Fruit fly (Drosophila melanogaster) whole organism, embryonic: ENCODE results near the gene asl.

Source experiments
- Bgb ChIP-seq: fragments of 200-800 bp; sonication (Bioruptor generic); IDR thresholded peaks from 2 replicates; pipeline ENCODE4 v1.3.6; 2022; ENCODE audit warnings: missing biosample characterization, missing genetic modification characterization; ENCODE audit not compliant: partially characterized antibody
- CG10209 ChIP-seq: fragments of 200-800 bp; sonication (Bioruptor generic); optimal IDR thresholded peaks from 3 replicates; lab custom pipeline; 2017; ENCODE audit warnings: missing biosample characterization, mild to moderate bottlenecking, missing genetic modification characterization, missing genetic modification reagents
- CG11456 ChIP-seq: fragments of 200-800 bp; sonication (Bioruptor generic); IDR thresholded peaks from 3 replicates; pipeline ENCODE4 v1.3.6; 2022; ENCODE audit warnings: missing biosample characterization, missing genetic modification characterization
- CG15011 ChIP-seq: fragments of 200-800 bp; sonication (Bioruptor generic); optimal IDR thresholded peaks from 3 replicates; lab custom pipeline; 2018; ENCODE audit warnings: missing biosample characterization, mild to moderate bottlenecking, missing genetic modification characterization
- CG15479 ChIP-seq: fragments of 200-800 bp; sonication (Bioruptor generic); optimal IDR thresholded peaks from 3 replicates; lab custom pipeline; 2019; ENCODE audit warnings: missing biosample characterization, mild to moderate bottlenecking, missing genetic modification characterization, moderate library complexity
- CG18619 ChIP-seq: fragments of 200-800 bp; sonication (Bioruptor generic); optimal IDR thresholded peaks from 3 replicates; lab custom pipeline; 2017; ENCODE audit warnings: missing biosample characterization, mild to moderate bottlenecking, missing genetic modification characterization
- CG18764 ChIP-seq: fragments of 200-800 bp; sonication (Bioruptor generic); optimal IDR thresholded peaks from 3 replicates; lab custom pipeline; 2016; ENCODE audit warnings: missing biosample characterization, missing genetic modification characterization
- CG2129 ChIP-seq: fragments of 200-800 bp; sonication (Bioruptor generic); IDR thresholded peaks from 2 replicates; pipeline ENCODE4 v1.3.6; 2022; ENCODE audit warnings: missing biosample characterization, missing genetic modification characterization; ENCODE audit not compliant: partially characterized antibody
- CG3065 ChIP-seq: fragments of 200-800 bp; sonication (Bioruptor generic); optimal IDR thresholded peaks from 2 replicates; lab custom pipeline; 2016; ENCODE audit warnings: missing biosample characterization, missing genetic modification characterization
- CG3281 ChIP-seq: fragments of 200-800 bp; sonication (Bioruptor generic); optimal IDR thresholded peaks from 3 replicates; lab custom pipeline; 2017; ENCODE audit warnings: missing biosample characterization, mild to moderate bottlenecking, missing genetic modification characterization
- CG34422 ChIP-seq: fragments of 200-800 bp; sonication (Bioruptor generic); IDR thresholded peaks from 3 replicates; pipeline ENCODE4 v1.3.6; 2022; ENCODE audit warnings: missing biosample characterization, missing genetic modification characterization
- CG42726 ChIP-seq: fragments of 200-800 bp; sonication (Bioruptor generic); IDR thresholded peaks from 2 replicates; pipeline ENCODE4 v1.3.6; 2022; ENCODE audit warnings: missing biosample characterization, missing genetic modification characterization; ENCODE audit not compliant: partially characterized antibody
- CG6254 ChIP-seq: fragments of 200-800 bp; sonication (Bioruptor generic); optimal IDR thresholded peaks from 3 replicates; lab custom pipeline; 2017; ENCODE audit warnings: mild to moderate bottlenecking, missing biosample characterization, missing genetic modification reagents, missing genetic modification characterization
- CG8478 ChIP-seq: fragments of >200 bp; optimal IDR thresholded peaks from 2 replicates; lab custom pipeline; 2018
- CG8765 ChIP-seq: fragments of 200-800 bp; sonication (Bioruptor generic); IDR thresholded peaks from 2 replicates; pipeline ENCODE4 v1.3.6; 2022; ENCODE audit warnings: missing biosample characterization, missing genetic modification characterization
- CG9609 ChIP-seq: fragments of 200-800 bp; sonication (Bioruptor generic); optimal IDR thresholded peaks from 3 replicates; lab custom pipeline; 2016; ENCODE audit warnings: missing biosample characterization, missing genetic modification characterization
- Dek ChIP-seq: fragments of 200-800 bp; sonication (Bioruptor generic); optimal IDR thresholded peaks from 3 replicates; lab custom pipeline; 2019; ENCODE audit warnings: missing biosample characterization, mild to moderate bottlenecking, missing genetic modification characterization, moderate library complexity
- Dip3 ChIP-seq: fragments of 200-800 bp; sonication (Bioruptor generic); optimal IDR thresholded peaks from 3 replicates; lab custom pipeline; 2016; ENCODE audit warnings: missing biosample characterization, missing genetic modification characterization
- Elba2 ChIP-seq: fragments of 200-800 bp; sonication (Bioruptor generic); optimal IDR thresholded peaks from 3 replicates; lab custom pipeline; 2016; ENCODE audit warnings: missing biosample characterization, missing genetic modification characterization
- Fer2 ChIP-seq: fragments of 200-800 bp; sonication (Bioruptor generic); optimal IDR thresholded peaks from 2 replicates; lab custom pipeline; 2018; ENCODE audit warnings: missing biosample characterization, mild to moderate bottlenecking, missing genetic modification characterization, moderate library complexity
- H2.0 ChIP-seq: fragments of 200-800 bp; sonication (Bioruptor generic); IDR thresholded peaks from 2 replicates; pipeline ENCODE4 v1.3.6; 2022; ENCODE audit warnings: missing biosample characterization, missing genetic modification characterization
- HLH3B ChIP-seq: fragments of 200-800 bp; sonication (Bioruptor generic); IDR thresholded peaks from 2 replicates; pipeline ENCODE4 v1.3.6; 2022; ENCODE audit warnings: missing biosample characterization, missing genetic modification characterization
- Med ChIP-seq: fragments of 200-800 bp; sonication (Bioruptor generic); peaks from one replicate; lab custom pipeline; 2016; ENCODE audit warnings: missing biosample characterization, missing genetic modification characterization, mild to moderate bottlenecking, inconsistent platforms, moderate library complexity
- Mes4 ChIP-seq: fragments of 200-800 bp; sonication (Bioruptor generic); optimal IDR thresholded peaks from 2 replicates; lab custom pipeline; 2016; ENCODE audit warnings: missing biosample characterization, missing genetic modification characterization
- Sox102F ChIP-seq: fragments of 200-800 bp; sonication (Bioruptor generic); optimal IDR thresholded peaks from 2 replicates; lab custom pipeline; 2018; ENCODE audit warnings: missing biosample characterization, mild to moderate bottlenecking, missing genetic modification characterization, moderate library complexity
- Spps ChIP-seq: fragments of 200-800 bp; sonication (Bioruptor generic); optimal IDR thresholded peaks from 2 replicates; lab custom pipeline; 2018; ENCODE audit warnings: missing biosample characterization, mild to moderate bottlenecking, missing genetic modification characterization
- Sry-δ ChIP-seq: fragments of 200-800 bp; sonication (Bioruptor generic); optimal IDR thresholded peaks from 2 replicates; lab custom pipeline; 2016; ENCODE audit warnings: missing biosample characterization, missing genetic modification characterization
- Usf ChIP-seq: fragments of 200-800 bp; sonication (Bioruptor generic); optimal IDR thresholded peaks from 2 replicates; lab custom pipeline; 2017; ENCODE audit warnings: missing genotype, missing biosample characterization, missing genetic modification characterization
- Xbp1 ChIP-seq: fragments of 200-800 bp; sonication (Bioruptor generic); optimal IDR thresholded peaks from 3 replicates; lab custom pipeline; 2016; ENCODE audit warnings: missing biosample characterization, mild to moderate bottlenecking, missing genetic modification characterization
- br ChIP-seq: fragments of >200 bp; optimal IDR thresholded peaks from 2 replicates; lab custom pipeline; 2017
- chif ChIP-seq, 2 experiments: fragments of 200-800 bp; sonication (Bioruptor generic); optimal IDR thresholded peaks; 3 replicates each; lab custom pipeline; 2016; ENCODE audit warnings: missing biosample characterization in 2 of 2, missing genetic modification characterization in 2 of 2
- chn ChIP-seq: fragments of 200-800 bp; sonication (Bioruptor generic); optimal IDR thresholded peaks from 2 replicates; lab custom pipeline; 2016; ENCODE audit warnings: missing biosample characterization, missing genetic modification characterization
- ci ChIP-seq: fragments of 200-800 bp; sonication (Bioruptor generic); IDR thresholded peaks from 3 replicates; pipeline ENCODE4 v1.3.6; 2022; ENCODE audit warnings: missing biosample characterization, missing genetic modification characterization
- croc ChIP-seq: fragments of 200-800 bp; sonication (Bioruptor generic); conservative IDR thresholded peaks from 3 replicates; pipeline ENCODE4 v1.3.6; 2022; ENCODE audit warnings: missing biosample characterization, missing genetic modification characterization
- da ChIP-seq: fragments of 200-800 bp; sonication (Bioruptor generic); optimal IDR thresholded peaks from 2 replicates; lab custom pipeline; 2016; ENCODE audit warnings: missing biosample characterization, missing genetic modification characterization
- esg ChIP-seq: fragments of 200-800 bp; sonication (Bioruptor generic); conservative IDR thresholded peaks from 2 replicates; pipeline ENCODE4 v1.3.6; 2022; ENCODE audit warnings: missing biosample characterization, missing genetic modification characterization
- fd3F ChIP-seq: fragments of 200-800 bp; sonication (Bioruptor generic); optimal IDR thresholded peaks from 2 replicates; lab custom pipeline; 2018; ENCODE audit warnings: missing biosample characterization, mild to moderate bottlenecking, missing genetic modification characterization, moderate library complexity
- gem ChIP-seq: fragments of 200-800 bp; sonication (Bioruptor generic); optimal IDR thresholded peaks from 2 replicates; lab custom pipeline; 2019; ENCODE audit warnings: missing biosample characterization, mild to moderate bottlenecking, missing genetic modification characterization, moderate library complexity
- hth ChIP-seq: fragments of >200 bp; optimal IDR thresholded peaks from 2 replicates; lab custom pipeline; 2017; ENCODE audit warnings: inconsistent platforms
- kay ChIP-seq: fragments of 200-800 bp; sonication (Bioruptor generic); optimal IDR thresholded peaks from 2 replicates; lab custom pipeline; 2016; ENCODE audit warnings: missing biosample characterization, missing genetic modification characterization
- lola ChIP-seq, 3 experiments: fragments of >200 bp in 2 of 3; fragments of 200-800 bp in 1 of 3; sonication (Bioruptor generic) in 1 of 3; optimal IDR thresholded peaks; 2 replicates each; lab custom pipeline; 2017 to 2019; ENCODE audit warnings: missing biosample characterization in 3 of 3, missing genetic modification characterization in 3 of 3, mild to moderate bottlenecking in 1 of 3, moderate library complexity in 1 of 3
- p53 ChIP-seq: fragments of 200-800 bp; sonication (Bioruptor generic); optimal IDR thresholded peaks from 2 replicates; lab custom pipeline; 2016; ENCODE audit warnings: missing biosample characterization, missing genetic modification characterization
- pho ChIP-seq: fragments of 200-800 bp; sonication (Bioruptor generic); optimal IDR thresholded peaks from 2 replicates; lab custom pipeline; 2016; ENCODE audit warnings: missing biosample characterization, missing genetic modification characterization
- phol ChIP-seq: fragments of 200-800 bp; sonication (Bioruptor generic); optimal IDR thresholded peaks from 3 replicates; lab custom pipeline; 2018; ENCODE audit warnings: missing biosample characterization, mild to moderate bottlenecking, missing genetic modification characterization, moderate library complexity
- pum ChIP-seq: fragments of 200-800 bp; sonication (Bioruptor generic); optimal IDR thresholded peaks from 2 replicates; lab custom pipeline; 2016; ENCODE audit warnings: missing biosample characterization, missing genetic modification characterization
- run ChIP-seq: fragments of 200-800 bp; sonication (Bioruptor generic); optimal IDR thresholded peaks from 3 replicates; lab custom pipeline; 2018; ENCODE audit warnings: missing biosample characterization, mild to moderate bottlenecking, missing genetic modification characterization
- sim ChIP-seq: fragments of 200-800 bp; sonication (Bioruptor generic); IDR thresholded peaks from 2 replicates; pipeline ENCODE4 v1.3.6; 2022; ENCODE audit warnings: missing biosample characterization, missing genetic modification characterization
- tgo ChIP-seq: fragments of 200-800 bp; sonication (Bioruptor generic); IDR thresholded peaks from 3 replicates; pipeline ENCODE4 v1.3.6; 2022; ENCODE audit warnings: missing biosample characterization, missing genetic modification characterization
- wek ChIP-seq: fragments of 200-800 bp; sonication (Bioruptor generic); optimal IDR thresholded peaks from 3 replicates; lab custom pipeline; 2018; ENCODE audit warnings: missing biosample characterization, mild to moderate bottlenecking, missing genetic modification characterization, moderate library complexity
- z ChIP-seq: fragments of 200-800 bp; sonication (Bioruptor generic); IDR thresholded peaks from 3 replicates; pipeline ENCODE4 v1.3.6; 2022; ENCODE audit warnings: missing biosample characterization, missing genetic modification characterization
- zen2 ChIP-seq: fragments of 200-800 bp; sonication (Bioruptor generic); IDR thresholded peaks from 3 replicates; pipeline ENCODE4 v1.3.6; 2022; ENCODE audit warnings: missing biosample characterization, missing genetic modification characterization; ENCODE audit not compliant: partially characterized antibody

Gene asl

DNA sequence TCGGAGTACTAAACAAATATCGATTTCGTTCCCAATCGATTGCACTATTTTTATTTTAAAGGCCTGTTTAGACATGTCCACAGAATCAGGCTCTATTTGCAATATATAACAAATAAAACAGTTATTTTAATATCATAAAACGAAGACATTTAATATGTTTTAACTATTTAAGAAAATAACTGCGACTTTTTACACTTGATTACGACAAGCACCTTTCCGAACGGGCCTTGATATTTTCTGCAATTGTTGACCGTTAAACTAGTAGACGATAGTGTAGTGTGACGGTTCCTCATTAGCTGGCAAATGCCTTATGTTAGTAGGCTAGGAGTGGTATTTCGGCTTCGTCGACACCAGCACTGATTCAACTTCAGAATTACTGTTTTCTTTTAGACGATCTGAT lies 37.8 kb downstream of the asl start, which contains the start of the genes CG2931 and Rheb (continued):
- TF ChIP-seq br (lab: Kevin White, UChicago) (no peak), Sox102F (GFP tag; lab: Kevin White, UChicago) (no peak), croc (GFP tag; lab: Robert Waterston, UW) (peak; percentile 30; the same call in 1 of the 3 replicates), run (tag; lab: Kevin White, UChicago) (no peak), Sry-δ (GFP tag; lab: Kevin White, UChicago) (peak; percentile 80), CG15011 (GFP tag; lab: Kevin White, UChicago) (no peak), zen2 (GFP tag; lab: Robert Waterston, UW) (no peak; the same call in 2 of the 3 replicates), CG8765 (GFP tag; lab: Robert Waterston, UW) (no peak), H2.0 (GFP tag; lab: Robert Waterston, UW) (peak; percentile 49; the same call in 1 of the 2 replicates), Bgb (GFP tag; lab: Robert Waterston, UW) (peak; percentile 74), Dip3 (GFP tag; lab: Kevin White, UChicago) (peak; percentile 53), Fer2 (tag; lab: Kevin White, UChicago) (peak; percentile 34), CG15479 (GFP tag; lab: Kevin White, UChicago) (peak; percentile 51), Elba2 (GFP tag; lab: Kevin White, UChicago) (peak; percentile 38), sim (no peak), CG9609 (GFP tag; lab: Kevin White, UChicago) (no peak), Usf (GFP tag; lab: Kevin White, UChicago) (no peak), CG18764 (GFP tag; lab: Kevin White, UChicago) (peak; percentile 62), Xbp1 (GFP tag; lab: Kevin White, UChicago) (peak; percentile 77), z (GFP tag; lab: Robert Waterston, UW) (no peak), CG10209 (peak; percentile 51), lola (GFP tag; optimal IDR thresholded peaks at IDR 0.05; lab: Kevin White, UChicago) (peak in 1 of 3 experiments; percentile 49), Dek (tag; lab: Kevin White, UChicago) (peak; percentile 36), p53 (GFP tag; lab: Kevin White, UChicago) (peak; percentile 15), CG34422 (peak; percentile 35; the same call in 1 of the 3 replicates), chn (GFP tag; lab: Kevin White, UChicago) (peak; percentile 61), tgo (peak; percentile 67), wek (GFP tag; lab: Kevin White, UChicago) (no peak), CG8478 (lab: Kevin White, UChicago) (no peak), chif (GFP tag; optimal IDR thresholded peaks at IDR 0.05; lab: Kevin White, UChicago) (peak; percentile 11 to 47), fd3F (GFP tag; lab: Kevin White, UChicago) (peak; percentile 55), CG18619 (GFP tag; lab: Kevin White, UChicago) (peak; percentile 12), pho (GFP tag; lab: Kevin White, UChicago) (peak; percentile 43), CG6254 (no peak), HLH3B (0 out of 2 replicates have a peak, but pooled peaks have one; percentile 35), kay (GFP tag; lab: Kevin White, UChicago) (peak; percentile 51), Mes4 (GFP tag; lab: Kevin White, UChicago) (no peak), CG2129 (peak; percentile 66), CG3281 (GFP tag; lab: Kevin White, UChicago) (peak; percentile 62), da (GFP tag; lab: Kevin White, UChicago) (no peak), esg (GFP tag; lab: Robert Waterston, UW) (peak; percentile 71), CG3065 (GFP tag; lab: Kevin White, UChicago) (no peak), phol (tag; lab: Kevin White, UChicago) (peak; percentile 82), Spps (peak; percentile 23), CG42726 (GFP tag; lab: Robert Waterston, UW) (peak; percentile 61; the same call in 1 of the 2 replicates), pum (peak; percentile 53), CG11456 (GFP tag; lab: Robert Waterston, UW) (0 out of 3 replicates have a peak, but pooled peaks have one; percentile 28), Med (GFP tag; lab: Kevin White, UChicago) (peak; percentile 92), ci (0 out of 3 replicates have a peak, but pooled peaks have one; percentile 27), hth (no peak), gem (peak; percentile 84)
